Worm (Caenorhabditis elegans) whole organism, L1 larva: Measurements from ENCODE around the gene sto-1.

Source experiments
- C04F5.9 ChIP-seq: sonication (generic microtip); optimal IDR thresholded peaks from 2 replicates; lab custom pipeline; 2016; ENCODE audit warnings: missing genetic modification characterization, missing compliant biosample characterization
- C16A3.4 ChIP-seq: fragments of 150-350 bp; optimal IDR thresholded peaks from 2 replicates; lab custom pipeline; 2014; ENCODE audit warnings: missing biosample characterization, missing genetic modification characterization
- C34B4.2 ChIP-seq: sonication (generic microtip); optimal IDR thresholded peaks from 2 replicates; lab custom pipeline; 2017; ENCODE audit warnings: mild to moderate bottlenecking, missing genetic modification characterization, missing compliant biosample characterization
- F16B12.6 ChIP-seq: fragments of 150-350 bp; optimal IDR thresholded peaks from 2 replicates; lab custom pipeline; 2014; ENCODE audit warnings: missing biosample characterization, missing genetic modification characterization
- aha-1 ChIP-seq: fragments of 150-350 bp; optimal IDR thresholded peaks from 2 replicates; lab custom pipeline; 2014; ENCODE audit warnings: missing biosample characterization, missing genetic modification characterization
- alr-1 ChIP-seq: fragments of 200-800 bp; sonication (Bioruptor generic); optimal IDR thresholded peaks from 2 replicates; lab custom pipeline; 2018; ENCODE audit warnings: borderline replicate concordance, mild to moderate bottlenecking, missing genetic modification characterization, missing compliant biosample characterization
- aly-2 ChIP-seq: fragments of 150-350 bp; optimal IDR thresholded peaks from 2 replicates; lab custom pipeline; 2014; ENCODE audit warnings: missing biosample characterization, missing genetic modification characterization
- blmp-1 ChIP-seq: fragments of 150-350 bp; optimal IDR thresholded peaks from 2 replicates; lab custom pipeline; 2014; ENCODE audit warnings: missing biosample characterization, missing genetic modification characterization
- ceh-63 ChIP-seq: fragments of 200-800 bp; sonication (Bioruptor generic); optimal IDR thresholded peaks from 2 replicates; lab custom pipeline; 2018; ENCODE audit warnings: mild to moderate bottlenecking, missing genetic modification characterization, missing compliant biosample characterization
- ceh-8 ChIP-seq: fragments of 200-800 bp; sonication (Bioruptor generic); optimal IDR thresholded peaks from 2 replicates; lab custom pipeline; 2018; ENCODE audit warnings: mild to moderate bottlenecking, missing genetic modification characterization, moderate library complexity, missing compliant biosample characterization
- ceh-90 ChIP-seq: sonication (generic microtip); optimal IDR thresholded peaks from 2 replicates; lab custom pipeline; 2016; ENCODE audit warnings: missing genetic modification characterization, missing compliant biosample characterization
- dpl-1 ChIP-seq, 3 experiments: fragments of 150-350 bp in 2 of 3; sonication (generic microtip) in 1 of 3; optimal IDR thresholded peaks; 2 replicates each; lab custom pipeline; 2014 to 2017; ENCODE audit warnings: missing biosample characterization in 3 of 3, missing genetic modification characterization in 3 of 3, missing genetic modification reagents in 3 of 3
- dsc-1 ChIP-seq: sonication (generic microtip); optimal IDR thresholded peaks from 2 replicates; lab custom pipeline; 2016; ENCODE audit warnings: mild to moderate bottlenecking, missing genetic modification characterization, missing compliant biosample characterization
- efl-1 ChIP-seq, 4 experiments: fragments of 150-350 bp; optimal IDR thresholded peaks in 3 of 4; peaks in 1 of 4; 1 replicate in 1 of 4; 2 replicates in 3 of 4; lab custom pipeline; 2014; ENCODE audit warnings: missing biosample characterization in 2 of 4, missing genetic modification characterization in 2 of 4, missing genetic modification reagents in 2 of 4
- efl-3 ChIP-seq: fragments of 200-800 bp; sonication (Bioruptor generic); optimal IDR thresholded peaks from 2 replicates; lab custom pipeline; 2018; ENCODE audit warnings: mild to moderate bottlenecking, missing genetic modification characterization, missing compliant biosample characterization
- egl-13 ChIP-seq: sonication (generic microtip); optimal IDR thresholded peaks from 2 replicates; lab custom pipeline; 2016; ENCODE audit warnings: missing genotype, missing genetic modification reagents, missing genetic modification characterization, missing compliant biosample characterization
- egl-27 ChIP-seq, 2 experiments: fragments of 150-350 bp in 1 of 2; sonication (generic microtip); optimal IDR thresholded peaks; 3 replicates each; lab custom pipeline; 2017 to 2018; ENCODE audit warnings: missing biosample characterization in 2 of 2, missing genetic modification characterization in 2 of 2, missing genetic modification reagents in 2 of 2
- elt-3 ChIP-seq, 6 experiments: fragments of 150-350 bp in 1 of 6; sonication (generic microtip); optimal IDR thresholded peaks; 2 replicates each; lab custom pipeline; 2017 to 2018; ENCODE audit warnings: missing biosample characterization in 6 of 6, missing genetic modification characterization in 6 of 6, inconsistent platforms in 1 of 6
- ets-5 ChIP-seq: fragments of 200-800 bp; sonication (Bioruptor generic); IDR thresholded peaks from 2 replicates; pipeline ENCODE4 v1.3.6; 2022; ENCODE audit warnings: missing genetic modification characterization, missing compliant biosample characterization
- fkh-10 ChIP-seq: sonication (generic microtip); optimal IDR thresholded peaks from 2 replicates; lab custom pipeline; 2017; ENCODE audit warnings: missing biosample characterization, missing genetic modification reagents, missing genetic modification characterization
- fkh-8 ChIP-seq: sonication (generic microtip); optimal IDR thresholded peaks from 2 replicates; lab custom pipeline; 2016; ENCODE audit warnings: mild to moderate bottlenecking, missing genetic modification characterization, missing compliant biosample characterization
- grh-1 ChIP-seq: fragments of 200-800 bp; sonication (Bioruptor generic); IDR thresholded peaks from 2 replicates; pipeline ENCODE4 v1.3.6; 2022; ENCODE audit warnings: missing genetic modification reagents, missing genetic modification characterization, missing compliant biosample characterization
- hlh-17 ChIP-seq: fragments of 200-800 bp; sonication (Bioruptor generic); optimal IDR thresholded peaks from 2 replicates; lab custom pipeline; 2018; ENCODE audit warnings: missing genetic modification characterization, mild to moderate bottlenecking, missing compliant biosample characterization, moderate library complexity, borderline replicate concordance
- hlh-4 ChIP-seq: sonication (generic microtip); optimal IDR thresholded peaks from 2 replicates; lab custom pipeline; 2016; ENCODE audit warnings: mild to moderate bottlenecking, missing genetic modification characterization, missing compliant biosample characterization
- hpl-2 ChIP-seq: fragments of 150-350 bp; optimal IDR thresholded peaks from 2 replicates; lab custom pipeline; 2014; ENCODE audit warnings: missing biosample characterization, missing genetic modification reagents, missing genetic modification characterization
- isw-1 ChIP-seq: fragments of 200-800 bp; sonication (Bioruptor generic); IDR thresholded peaks from 2 replicates; pipeline ENCODE4 v1.3.6; 2022; ENCODE audit warnings: missing genetic modification characterization, missing compliant biosample characterization
- lin-13 ChIP-seq: fragments of 150-350 bp; optimal IDR thresholded peaks from 2 replicates; lab custom pipeline; 2014; ENCODE audit warnings: missing biosample characterization, missing genetic modification reagents, missing genetic modification characterization
- lin-39 ChIP-seq: fragments of 150-350 bp; optimal IDR thresholded peaks from 2 replicates; lab custom pipeline; 2014; ENCODE audit warnings: missing biosample characterization, missing genetic modification reagents, missing genetic modification characterization
- lsy-2 ChIP-seq, 2 experiments: fragments of 150-350 bp; optimal IDR thresholded peaks; 2 replicates each; lab custom pipeline; 2014; ENCODE audit warnings: missing biosample characterization in 2 of 2, missing genetic modification characterization in 2 of 2
- mdl-1 ChIP-seq, 2 experiments: fragments of 150-350 bp; optimal IDR thresholded peaks; 2 replicates each; lab custom pipeline; 2014 to 2017; ENCODE audit warnings: missing biosample characterization in 2 of 2, missing genetic modification characterization in 2 of 2, inconsistent platforms in 1 of 2
- mef-2 ChIP-seq: fragments of 150-350 bp; optimal IDR thresholded peaks from 2 replicates; lab custom pipeline; 2014; ENCODE audit warnings: missing biosample characterization, missing genetic modification characterization
- mep-1 ChIP-seq: fragments of 150-350 bp; optimal IDR thresholded peaks from 2 replicates; lab custom pipeline; 2014; ENCODE audit warnings: missing biosample characterization, missing genetic modification characterization
- nhr-11 ChIP-seq: fragments of 150-350 bp; optimal IDR thresholded peaks from 2 replicates; lab custom pipeline; 2014; ENCODE audit warnings: missing biosample characterization, missing genetic modification characterization
- nhr-12 ChIP-seq: sonication (generic microtip); optimal IDR thresholded peaks from 2 replicates; lab custom pipeline; 2017; ENCODE audit warnings: missing biosample characterization, missing genetic modification characterization
- nhr-20 ChIP-seq: sonication (generic microtip); optimal IDR thresholded peaks from 2 replicates; lab custom pipeline; 2016; ENCODE audit warnings: mild to moderate bottlenecking, missing genetic modification characterization, missing compliant biosample characterization
- nhr-28 ChIP-seq: fragments of 150-350 bp; optimal IDR thresholded peaks from 2 replicates; lab custom pipeline; 2014; ENCODE audit warnings: missing biosample characterization, missing genetic modification characterization
- nhr-47 ChIP-seq: sonication (generic microtip); optimal IDR thresholded peaks from 2 replicates; lab custom pipeline; 2016; ENCODE audit warnings: mild to moderate bottlenecking, missing genetic modification characterization, moderate library complexity, missing compliant biosample characterization
- nhr-77 ChIP-seq: fragments of 150-350 bp; optimal IDR thresholded peaks from 2 replicates; lab custom pipeline; 2014; ENCODE audit warnings: missing biosample characterization, missing genetic modification characterization
- nhr-84 ChIP-seq: sonication (generic microtip); optimal IDR thresholded peaks from 2 replicates; lab custom pipeline; 2017; ENCODE audit warnings: missing biosample characterization, missing genetic modification characterization
- pag-3 ChIP-seq: sonication (generic microtip); optimal IDR thresholded peaks from 2 replicates; lab custom pipeline; 2017; ENCODE audit warnings: missing genetic modification characterization, mild to moderate bottlenecking, missing compliant biosample characterization, antibody characterized with exemption, borderline replicate concordance; ENCODE audit not compliant: insufficient read depth
- pqm-1 ChIP-seq: sonication (generic microtip); optimal IDR thresholded peaks from 3 replicates; lab custom pipeline; 2017; ENCODE audit warnings: missing biosample characterization, missing genetic modification characterization
- skn-1 ChIP-seq: fragments of 150-350 bp; optimal IDR thresholded peaks from 2 replicates; lab custom pipeline; 2014; ENCODE audit warnings: missing biosample characterization, missing genetic modification characterization
- sox-4 ChIP-seq: sonication (generic microtip); optimal IDR thresholded peaks from 2 replicates; lab custom pipeline; 2016; ENCODE audit warnings: missing genetic modification characterization, missing compliant biosample characterization
- sup-37 ChIP-seq: fragments of 200-800 bp; sonication (Bioruptor generic); optimal IDR thresholded peaks from 2 replicates; lab custom pipeline; 2018; ENCODE audit warnings: mild to moderate bottlenecking, missing genetic modification characterization, missing compliant biosample characterization
- unc-30 ChIP-seq: sonication (generic microtip); optimal IDR thresholded peaks from 2 replicates; lab custom pipeline; 2017; ENCODE audit warnings: missing biosample characterization, missing genetic modification characterization
- unc-62 ChIP-seq: fragments of 150-350 bp; optimal IDR thresholded peaks from 2 replicates; lab custom pipeline; 2014; ENCODE audit warnings: missing biosample characterization, missing genetic modification reagents, missing genetic modification characterization
- unc-86 ChIP-seq: sonication (generic microtip); optimal IDR thresholded peaks from 2 replicates; lab custom pipeline; 2016; ENCODE audit warnings: missing genetic modification characterization, missing compliant biosample characterization
- unc-98 ChIP-seq: fragments of 200-800 bp; sonication (Bioruptor generic); IDR thresholded peaks from 2 replicates; pipeline ENCODE4 v1.3.6; 2022; ENCODE audit warnings: missing genetic modification characterization, missing compliant biosample characterization
- vab-15 ChIP-seq: sonication (generic microtip); optimal IDR thresholded peaks from 2 replicates; lab custom pipeline; 2017; ENCODE audit warnings: missing genotype, mild to moderate bottlenecking, missing genetic modification characterization, missing compliant biosample characterization
- xbp-1 ChIP-seq: sonication (generic microtip); optimal IDR thresholded peaks from 2 replicates; lab custom pipeline; 2016; ENCODE audit warnings: missing genetic modification characterization, missing compliant biosample characterization
- zag-1 ChIP-seq: fragments of 150-350 bp; optimal IDR thresholded peaks from 2 replicates; lab custom pipeline; 2014; ENCODE audit warnings: missing biosample characterization, missing genetic modification characterization
- zip-4 ChIP-seq: fragments of 200-800 bp; sonication (Bioruptor generic); optimal IDR thresholded peaks from 2 replicates; lab custom pipeline; 2018; ENCODE audit warnings: mild to moderate bottlenecking, missing genetic modification characterization, moderate library complexity, missing compliant biosample characterization
- ztf-11 ChIP-seq, 2 experiments: sonication (generic microtip); optimal IDR thresholded peaks; 2 replicates each; lab custom pipeline; 2016 to 2017; ENCODE audit warnings: missing genetic modification characterization in 2 of 2, missing biosample characterization in 1 of 2, missing compliant biosample characterization in 1 of 2

sto-1 gene

ce11 chrX:7573629-7574028, 11.0 kb downstream of the sto-1 start (continued):
- TF ChIP-seq blmp-1: no peak
- TF ChIP-seq zag-1 (tag; lab: Kevin White, UChicago): no peak
- TF ChIP-seq ets-5: no peak
- TF ChIP-seq C34B4.2 (tag; lab: Kevin White, UChicago): no peak
- no peak for TF ChIP-seq nhr-12 (tag; lab: Kevin White, UChicago)
- no peak for TF ChIP-seq C04F5.9 (tag; lab: Kevin White, UChicago)
- no peak for TF ChIP-seq unc-30 (tag; lab: Kevin White, UChicago)
- TF ChIP-seq unc-98 (GFP tag; lab: Robert Waterston, UW): no peak
- no peak for TF ChIP-seq ceh-63 (GFP tag; lab: Kevin White, UChicago)
- no peak for TF ChIP-seq nhr-28 (tag; lab: Kevin White, UChicago)
- TF ChIP-seq F16B12.6 (tag; lab: Kevin White, UChicago): no peak
- no peak for TF ChIP-seq ceh-90 (tag; lab: Kevin White, UChicago)
- no peak for TF ChIP-seq efl-1 (optimal IDR thresholded peaks at IDR 0.05; lab: Kevin White, UChicago)
- TF ChIP-seq efl-1 (GFP tag; optimal IDR thresholded peaks at IDR 0.05 in 1 of 2; lab: Kevin White, UChicago): peak in 1 of 2 experiments; percentile 15
- TF ChIP-seq pqm-1 (tag; lab: Kevin White, UChicago): no peak
- peak; percentile 33 for TF ChIP-seq mep-1
- TF ChIP-seq nhr-77 (tag; lab: Kevin White, UChicago): no peak
- peak; percentile 41 for TF ChIP-seq pag-3 (tag; lab: Kevin White, UChicago)
- TF ChIP-seq aly-2: no peak
- TF ChIP-seq hpl-2 (GFP tag; lab: Kevin White, UChicago): no peak
- TF ChIP-seq lin-13: no peak
- TF ChIP-seq grh-1 (GFP tag; lab: Robert Waterston, UW): no peak
- no peak for TF ChIP-seq C16A3.4 (tag; lab: Kevin White, UChicago)
- TF ChIP-seq lin-39 (tag; lab: Kevin White, UChicago): no peak
- TF ChIP-seq egl-13 (tag; lab: Kevin White, UChicago): no peak
- no peak for TF ChIP-seq xbp-1
- no peak for TF ChIP-seq nhr-84 (tag; lab: Kevin White, UChicago)
- TF ChIP-seq dpl-1 (GFP tag; optimal IDR thresholded peaks at IDR 0.05; lab: Kevin White, UChicago): no peak
- no peak for TF ChIP-seq efl-3 (GFP tag; lab: Kevin White, UChicago)
- TF ChIP-seq alr-1: no peak
- TF ChIP-seq nhr-20 (tag; lab: Kevin White, UChicago): peak; percentile 29
- TF ChIP-seq unc-86: no peak
- TF ChIP-seq isw-1 (GFP tag; lab: Robert Waterston, UW): no peak
- TF ChIP-seq elt-3 (tag; optimal IDR thresholded peaks at IDR 0.05; lab: Kevin White, UChicago): no peak
- no peak for TF ChIP-seq fkh-10 (GFP tag; lab: Kevin White, UChicago)
- TF ChIP-seq mef-2 (tag; lab: Kevin White, UChicago): no peak
- TF ChIP-seq aha-1: no peak
- TF ChIP-seq lsy-2 (tag; optimal IDR thresholded peaks at IDR 0.05; lab: Kevin White, UChicago): peak in 1 of 2 experiments; percentile 53
- TF ChIP-seq egl-27 (tag; optimal IDR thresholded peaks at IDR 0.05; lab: Kevin White, UChicago): no peak
- TF ChIP-seq mdl-1 (tag; optimal IDR thresholded peaks at IDR 0.05; lab: Kevin White, UChicago): peak in 1 of 2 experiments; percentile 20
- TF ChIP-seq sox-4: no peak
- no peak for TF ChIP-seq skn-1 (tag; lab: Kevin White, UChicago)
- no peak for TF ChIP-seq nhr-47
- no peak for TF ChIP-seq fkh-8 (tag; lab: Kevin White, UChicago)
- no peak for TF ChIP-seq hlh-4 (tag; lab: Kevin White, UChicago)
- no peak for TF ChIP-seq sup-37 (GFP tag; lab: Kevin White, UChicago)
- TF ChIP-seq vab-15: no peak
- TF ChIP-seq unc-62 (GFP tag; lab: Kevin White, UChicago): no peak
- peak; percentile 76 for TF ChIP-seq dsc-1
- TF ChIP-seq nhr-11 (tag; lab: Kevin White, UChicago): no peak
- TF ChIP-seq ztf-11 (tag; optimal IDR thresholded peaks at IDR 0.05; lab: Kevin White, UChicago): no peak
- no peak for TF ChIP-seq zip-4 (GFP tag; lab: Kevin White, UChicago)
- no peak for TF ChIP-seq ceh-8
- TF ChIP-seq hlh-17 (GFP tag; lab: Kevin White, UChicago): no peak
